Fruit fly (Drosophila melanogaster) whole organism, embryonic: ENCODE results near the gene ClpP.
A peak's percentile ranks its signal among the peaks of the same experiment; 100 is the strongest.

Source experiments
- Awh ChIP-seq: fragments of 200-800 bp; sonication (Bioruptor generic); IDR thresholded peaks from 2 replicates; pipeline ENCODE4, ENCODE4 v1.3.6; 2022; ENCODE audit warnings: missing biosample characterization, missing genetic modification characterization
- BEAF-32 ChIP-seq: fragments of 200-800 bp; sonication (Bioruptor generic); optimal IDR thresholded peaks from 3 replicates; lab custom pipeline; 2017; ENCODE audit warnings: missing biosample characterization, missing genetic modification characterization, mild to moderate bottlenecking, moderate library complexity, missing genetic modification reagents
- CG10147 ChIP-seq: fragments of 200-800 bp; sonication (Bioruptor generic); optimal IDR thresholded peaks from 2 replicates; lab custom pipeline; 2019; ENCODE audit warnings: missing biosample characterization, mild to moderate bottlenecking, missing genetic modification characterization, moderate library complexity
- CG10209 ChIP-seq: fragments of 200-800 bp; sonication (Bioruptor generic); optimal IDR thresholded peaks from 3 replicates; lab custom pipeline; 2017; ENCODE audit warnings: missing biosample characterization, mild to moderate bottlenecking, missing genetic modification characterization, missing genetic modification reagents
- CG10543 ChIP-seq: fragments of 200-800 bp; sonication (Bioruptor generic); optimal IDR thresholded peaks from 3 replicates; lab custom pipeline; 2017; ENCODE audit warnings: missing biosample characterization, mild to moderate bottlenecking, missing genetic modification characterization, moderate library complexity
- CG11247 ChIP-seq: fragments of 200-800 bp; sonication (Bioruptor generic); IDR thresholded peaks from 2 replicates; pipeline ENCODE4 v1.3.6; 2022; ENCODE audit warnings: missing biosample characterization, missing genetic modification characterization
- CG12659 ChIP-seq: fragments of 200-800 bp; sonication (Bioruptor generic); optimal IDR thresholded peaks from 3 replicates; lab custom pipeline; 2017; ENCODE audit warnings: mild to moderate bottlenecking, missing biosample characterization, missing genetic modification reagents, missing genetic modification characterization
- CG14965 ChIP-seq: fragments of 200-800 bp; sonication (Bioruptor generic); optimal IDR thresholded peaks from 2 replicates; lab custom pipeline; 2016; ENCODE audit warnings: missing biosample characterization, missing genetic modification characterization, borderline replicate concordance
- CG16815 ChIP-seq: fragments of 200-800 bp; sonication (Bioruptor generic); optimal IDR thresholded peaks from 3 replicates; lab custom pipeline; 2017; ENCODE audit warnings: missing biosample characterization, mild to moderate bottlenecking, missing genetic modification characterization
- CG2875 ChIP-seq: fragments of 200-800 bp; sonication (Bioruptor generic); optimal IDR thresholded peaks from 2 replicates; lab custom pipeline; 2017; ENCODE audit warnings: missing biosample characterization, mild to moderate bottlenecking, missing genetic modification characterization, missing genetic modification reagents
- CG32767 ChIP-seq: fragments of 200-800 bp; sonication (Bioruptor generic); IDR thresholded peaks from 2 replicates; pipeline ENCODE4 v1.3.6; 2022; ENCODE audit warnings: missing biosample characterization, missing genetic modification characterization
- CG3995 ChIP-seq: fragments of 200-800 bp; sonication (Bioruptor generic); optimal IDR thresholded peaks from 3 replicates; lab custom pipeline; 2016; ENCODE audit warnings: missing biosample characterization, missing genetic modification characterization
- CG4854 ChIP-seq: fragments of 200-800 bp; sonication (Bioruptor generic); optimal IDR thresholded peaks from 2 replicates; lab custom pipeline; 2016; ENCODE audit warnings: missing biosample characterization, missing genetic modification characterization, inconsistent platforms
- CG6254 ChIP-seq: fragments of 200-800 bp; sonication (Bioruptor generic); optimal IDR thresholded peaks from 3 replicates; lab custom pipeline; 2017; ENCODE audit warnings: mild to moderate bottlenecking, missing biosample characterization, missing genetic modification reagents, missing genetic modification characterization
- CG7928 ChIP-seq: fragments of 200-800 bp; sonication (Bioruptor generic); optimal IDR thresholded peaks from 2 replicates; lab custom pipeline; 2017; ENCODE audit warnings: missing biosample characterization, mild to moderate bottlenecking, missing genetic modification characterization
- CG9215 ChIP-seq: fragments of 200-800 bp; sonication (Bioruptor generic); IDR thresholded peaks from 2 replicates; pipeline ENCODE4 v1.3.6; 2022; ENCODE audit warnings: missing biosample characterization, missing genetic modification characterization
- CG9437 ChIP-seq: fragments of 200-800 bp; sonication (Bioruptor generic); optimal IDR thresholded peaks from 2 replicates; lab custom pipeline; 2018; ENCODE audit warnings: missing biosample characterization, mild to moderate bottlenecking, missing genetic modification characterization
- CG9797 ChIP-seq: fragments of 200-800 bp; sonication (Bioruptor generic); optimal IDR thresholded peaks from 3 replicates; lab custom pipeline; 2018; ENCODE audit warnings: missing biosample characterization, mild to moderate bottlenecking, missing genetic modification characterization
- Doc3 ChIP-seq: fragments of 200-800 bp; sonication (Bioruptor generic); IDR thresholded peaks from 3 replicates; pipeline ENCODE4 v1.3.6; 2022; ENCODE audit warnings: missing biosample characterization, missing genetic modification characterization; ENCODE audit not compliant: partially characterized antibody
- Drgx ChIP-seq: fragments of 200-800 bp; sonication (Bioruptor generic); IDR thresholded peaks from 2 replicates; pipeline ENCODE4 v1.3.6; 2022; ENCODE audit warnings: missing biosample characterization, missing genetic modification characterization
- Hmr ChIP-seq: fragments of 200-800 bp; sonication (Bioruptor generic); optimal IDR thresholded peaks from 3 replicates; lab custom pipeline; 2017; ENCODE audit warnings: mild to moderate bottlenecking, missing biosample characterization, missing genetic modification reagents, missing genetic modification characterization
- MTF-1 ChIP-seq: fragments of 200-800 bp; sonication (Bioruptor generic); optimal IDR thresholded peaks from 2 replicates; lab custom pipeline; 2018; ENCODE audit warnings: missing biosample characterization, mild to moderate bottlenecking, missing genetic modification characterization, borderline replicate concordance
- Nf-YA ChIP-seq: fragments of 200-800 bp; sonication (Bioruptor generic); IDR thresholded peaks from 2 replicates; pipeline ENCODE4 v1.3.6; 2022; ENCODE audit warnings: missing biosample characterization, missing genetic modification characterization
- NfI ChIP-seq: fragments of 200-800 bp; sonication (Bioruptor generic); optimal IDR thresholded peaks from 3 replicates; lab custom pipeline; 2018; ENCODE audit warnings: missing biosample characterization, mild to moderate bottlenecking, missing genetic modification characterization, moderate library complexity
- Rx ChIP-seq: fragments of 200-800 bp; sonication (Bioruptor generic); IDR thresholded peaks from 2 replicates; pipeline ENCODE4 v1.3.6; 2022; ENCODE audit warnings: missing biosample characterization, missing genetic modification characterization
- Sox100B ChIP-seq: fragments of 200-800 bp; sonication (Bioruptor generic); optimal IDR thresholded peaks from 3 replicates; lab custom pipeline; 2018; ENCODE audit warnings: missing biosample characterization, mild to moderate bottlenecking, missing genetic modification characterization
- Sox102F ChIP-seq: fragments of 200-800 bp; sonication (Bioruptor generic); optimal IDR thresholded peaks from 2 replicates; lab custom pipeline; 2018; ENCODE audit warnings: missing biosample characterization, mild to moderate bottlenecking, missing genetic modification characterization, moderate library complexity
- Trl ChIP-seq, 3 experiments: fragments of >200 bp in 2 of 3; fragments of 200-800 bp in 1 of 3; sonication (Bioruptor generic) in 1 of 3; optimal IDR thresholded peaks; 2 replicates in 1 of 3; 3 replicates in 2 of 3; lab custom pipeline; 2016 to 2017; ENCODE audit warnings: missing biosample characterization in 1 of 3, missing genetic modification characterization in 1 of 3
- Xrp1 ChIP-seq: fragments of 200-800 bp; sonication (Bioruptor generic); IDR thresholded peaks from 2 replicates; pipeline ENCODE4 v1.3.6; 2022; ENCODE audit warnings: missing biosample characterization, missing genetic modification characterization
- YL-1 ChIP-seq: fragments of 200-800 bp; sonication (Bioruptor generic); optimal IDR thresholded peaks from 3 replicates; lab custom pipeline; 2017; ENCODE audit warnings: missing biosample characterization, mild to moderate bottlenecking, missing genetic modification characterization
- abd-A ChIP-seq: fragments of 200-800 bp; sonication (Bioruptor generic); optimal IDR thresholded peaks from 3 replicates; lab custom pipeline; 2019; ENCODE audit warnings: missing biosample characterization, mild to moderate bottlenecking, missing genetic modification characterization, moderate library complexity
- cato ChIP-seq: fragments of 200-800 bp; sonication (Bioruptor generic); optimal IDR thresholded peaks from 2 replicates; lab custom pipeline; 2016; ENCODE audit warnings: missing biosample characterization, missing genetic modification characterization, borderline replicate concordance
- chinmo ChIP-seq: fragments of 200-800 bp; sonication (Bioruptor generic); IDR thresholded peaks from 4 replicates; pipeline ENCODE4 v1.3.6; 2022; ENCODE audit warnings: missing biosample characterization, missing genetic modification characterization; ENCODE audit not compliant: partially characterized antibody
- dysf ChIP-seq: fragments of 200-800 bp; sonication (Bioruptor generic); IDR thresholded peaks from 3 replicates; pipeline ENCODE4 v1.3.6; 2022; ENCODE audit warnings: missing biosample characterization, missing genetic modification characterization
- esg ChIP-seq: fragments of 200-800 bp; sonication (Bioruptor generic); conservative IDR thresholded peaks from 2 replicates; pipeline ENCODE4 v1.3.6; 2022; ENCODE audit warnings: missing biosample characterization, missing genetic modification characterization
- fru ChIP-seq: fragments of >200 bp; optimal IDR thresholded peaks from 2 replicates; lab custom pipeline; 2017
- gfzf ChIP-seq: fragments of 200-800 bp; sonication (Bioruptor generic); optimal IDR thresholded peaks from 2 replicates; lab custom pipeline; 2016; ENCODE audit warnings: missing biosample characterization, mild to moderate bottlenecking, missing genetic modification characterization, moderate library complexity
- hkb ChIP-seq, 2 experiments: fragments of 200-800 bp in 1 of 2; fragments of >200 bp in 1 of 2; sonication (Bioruptor generic) in 1 of 2; IDR thresholded peaks in 1 of 2; optimal IDR thresholded peaks in 1 of 2; 2 replicates each; pipeline versions ENCODE4 v1.3.6 to Lab custom; 2017 to 2022; ENCODE audit warnings: missing biosample characterization in 1 of 2, missing genetic modification characterization in 1 of 2
- lilli ChIP-seq: fragments of 200-800 bp; sonication (Bioruptor generic); optimal IDR thresholded peaks from 3 replicates; lab custom pipeline; 2016; ENCODE audit warnings: missing biosample characterization, missing genetic modification characterization
- lov ChIP-seq, 2 experiments: fragments of 200-800 bp in 1 of 2; fragments of >200 bp in 1 of 2; sonication (Bioruptor generic) in 1 of 2; IDR thresholded peaks in 1 of 2; optimal IDR thresholded peaks in 1 of 2; 2 replicates in 1 of 2; 3 replicates in 1 of 2; pipeline versions ENCODE4 v1.3.6 to Lab custom; 2017 to 2022; ENCODE audit warnings: missing biosample characterization in 1 of 2, missing genetic modification characterization in 1 of 2
- nmo ChIP-seq: fragments of 200-800 bp; sonication (Bioruptor generic); optimal IDR thresholded peaks from 2 replicates; lab custom pipeline; 2018; ENCODE audit warnings: missing biosample characterization, mild to moderate bottlenecking, missing genetic modification characterization, moderate library complexity
- otp ChIP-seq: fragments of 200-800 bp; sonication (Bioruptor generic); IDR thresholded peaks from 3 replicates; pipeline ENCODE4, ENCODE4 v1.3.6; 2022; ENCODE audit warnings: missing biosample characterization, missing genetic modification characterization
- salm ChIP-seq: fragments of 200-800 bp; sonication (Bioruptor generic); optimal IDR thresholded peaks from 2 replicates; lab custom pipeline; 2018; ENCODE audit warnings: missing biosample characterization, mild to moderate bottlenecking, missing genetic modification characterization
- ssp ChIP-seq: fragments of 200-800 bp; sonication (Bioruptor generic); IDR thresholded peaks from 2 replicates; pipeline ENCODE4 v1.3.6; 2022; ENCODE audit warnings: missing biosample characterization, missing genetic modification characterization
- tna ChIP-seq: fragments of 200-800 bp; sonication (Bioruptor generic); IDR thresholded peaks from 2 replicates; pipeline ENCODE4 v1.3.6; 2022; ENCODE audit warnings: missing biosample characterization, missing genetic modification characterization; ENCODE audit not compliant: partially characterized antibody

Gene ClpP

DNA sequence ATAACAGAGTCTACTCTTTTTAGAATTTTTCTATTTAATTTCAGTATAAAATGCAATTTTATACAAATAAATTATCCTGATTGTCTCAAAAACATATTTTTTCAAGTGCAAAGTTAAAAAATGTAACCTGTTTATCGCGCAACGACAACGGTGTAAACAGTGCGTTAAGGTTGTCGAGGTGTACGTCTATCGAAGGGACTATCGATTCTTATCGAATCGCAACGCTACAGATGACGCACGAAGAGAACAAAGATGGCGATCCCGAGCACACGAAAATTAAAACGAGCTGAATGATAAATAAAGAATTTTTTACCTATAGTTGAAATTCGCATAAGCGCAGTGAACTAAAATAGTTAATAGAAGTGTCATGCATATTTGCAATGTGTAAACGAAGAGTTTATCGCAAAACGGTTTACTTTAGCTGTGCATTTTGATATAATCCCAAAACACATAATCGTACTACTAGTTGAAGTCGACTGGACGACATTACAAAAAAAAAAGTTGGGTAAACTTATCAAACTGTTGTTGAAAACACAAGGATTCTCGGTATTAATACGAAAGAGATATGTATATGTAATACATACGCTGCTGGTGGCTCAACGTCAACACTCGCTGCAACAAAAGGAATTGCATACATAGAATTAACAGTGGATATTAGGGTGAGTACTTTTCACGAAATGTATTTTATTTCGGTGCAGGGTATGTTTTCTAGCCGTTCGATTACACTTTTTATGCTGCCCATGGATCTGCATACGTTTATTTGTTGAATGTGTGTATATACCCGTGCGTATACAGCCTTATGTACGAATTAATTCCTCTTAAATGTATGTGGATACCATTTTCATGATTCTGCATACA lies 31.5 kb downstream of the ClpP start, which contains the start of gene da (continued):
- peak; percentile 73 for TF ChIP-seq nmo
- TF ChIP-seq gfzf: peak; percentile 21
- TF ChIP-seq YL-1: peak; percentile 89
- peak; percentile 37; the same call in 1 of the 2 replicates for TF ChIP-seq Drgx (GFP tag; lab: Robert Waterston, UW)
- peak; percentile 64; the same call in 2 of the 3 replicates for TF ChIP-seq dysf (GFP tag; lab: Robert Waterston, UW)
- TF ChIP-seq CG14965 (GFP tag; lab: Kevin White, UChicago): no peak
- peak; percentile 52; the same call in 1 of the 2 replicates for TF ChIP-seq Awh
- TF ChIP-seq CG2875 (GFP tag; lab: Kevin White, UChicago): peak; percentile 25
- peak; percentile 19 for TF ChIP-seq CG16815 (GFP tag; lab: Kevin White, UChicago)
- no peak for TF ChIP-seq cato
- TF ChIP-seq Xrp1 (GFP tag; lab: Robert Waterston, UW): peak; percentile 63
- TF ChIP-seq esg (GFP tag; lab: Robert Waterston, UW): peak; percentile 36; the same call in 1 of the 2 replicates
- peak; percentile 21 for TF ChIP-seq CG10543 (GFP tag; lab: Kevin White, UChicago)
- TF ChIP-seq lilli (GFP tag; lab: Kevin White, UChicago): peak; percentile 70
- TF ChIP-seq CG11247 (GFP tag; lab: Robert Waterston, UW): peak; percentile 54; the same call in 1 of the 2 replicates
- TF ChIP-seq Sox102F (GFP tag; lab: Kevin White, UChicago): no peak
- TF ChIP-seq tna (GFP tag; lab: Robert Waterston, UW): peak; percentile 13; the same call in 1 of the 2 replicates
- no peak for TF ChIP-seq MTF-1 (GFP tag; lab: Kevin White, UChicago)
- TF ChIP-seq CG6254: no peak
- TF ChIP-seq Hmr (GFP tag; lab: Kevin White, UChicago): peak; percentile 63
- no peak for TF ChIP-seq fru
- TF ChIP-seq Nf-YA (GFP tag; lab: Robert Waterston, UW): no peak
- peak; percentile 98 for TF ChIP-seq ssp (GFP tag; lab: Robert Waterston, UW)
- no peak for TF ChIP-seq CG10147 (GFP tag; lab: Kevin White, UChicago)
- peak; percentile 58 for TF ChIP-seq CG9797 (GFP tag; lab: Kevin White, UChicago)
- TF ChIP-seq CG12659 (GFP tag; lab: Kevin White, UChicago): peak; percentile 91
- no peak; the same call in 2 of the 3 replicates for TF ChIP-seq otp (GFP tag; lab: Robert Waterston, UW)
- peak; percentile 30; the same call in 1 of the 2 replicates for TF ChIP-seq CG32767 (GFP tag; lab: Robert Waterston, UW)
- TF ChIP-seq BEAF-32 (GFP tag; lab: Kevin White, UChicago): peak; percentile 69
- TF ChIP-seq NfI (GFP tag; lab: Kevin White, UChicago): peak; percentile 75
- TF ChIP-seq CG10209: peak; percentile 52
- TF ChIP-seq salm (tag; lab: Kevin White, UChicago): peak; percentile 29
- no peak for TF ChIP-seq CG9215 (GFP tag; lab: Robert Waterston, UW)
- no peak for TF ChIP-seq lov (optimal IDR thresholded peaks at IDR 0.05; lab: Kevin White, UChicago)
- TF ChIP-seq lov (GFP tag; IDR thresholded peaks at IDR 0.05; lab: Robert Waterston, UW): peak; percentile 64; the same call in 1 of the 3 replicates
- no peak for TF ChIP-seq Trl (optimal IDR thresholded peaks at IDR 0.05; lab: Kevin White, UChicago)
- peak; percentile 47 for TF ChIP-seq Trl (GFP tag; optimal IDR thresholded peaks at IDR 0.05; lab: Kevin White, UChicago)
- no peak for TF ChIP-seq hkb (optimal IDR thresholded peaks at IDR 0.05; lab: Kevin White, UChicago)
- TF ChIP-seq hkb (GFP tag; IDR thresholded peaks at IDR 0.05; lab: Robert Waterston, UW): peak; percentile 54
- TF ChIP-seq CG4854 (GFP tag; lab: Kevin White, UChicago): peak; percentile 8
- peak; percentile 43 for TF ChIP-seq CG9437 (GFP tag; lab: Kevin White, UChicago)
- 0 out of 4 replicates have a peak, but pooled peaks have one; percentile 52 for TF ChIP-seq chinmo
- no peak; the same call in 1 of the 2 replicates for TF ChIP-seq Rx (GFP tag; lab: Robert Waterston, UW)
- no peak for TF ChIP-seq CG7928
- peak; percentile 51 for TF ChIP-seq Sox100B (GFP tag; lab: Kevin White, UChicago)
- peak; percentile 63 for TF ChIP-seq CG3995 (GFP tag; lab: Kevin White, UChicago)
- no peak for TF ChIP-seq abd-A (tag; lab: Kevin White, UChicago)
- no peak for TF ChIP-seq Doc3 (GFP tag; lab: Robert Waterston, UW)
